Worm (Caenorhabditis elegans): ENCODE results near the gene srh-192.
A peak's percentile ranks its signal among the peaks of the same experiment; 100 is the strongest.

Gene srh-192

ce11 chrV:4360018-4360417, 45.1 kb upstream of the srh-192 start:
- TF ChIP-seq madf-3 (GFP tag; IDR thresholded peaks at IDR 0.05) (no peak), nhr-80 (tag; optimal IDR thresholded peaks at IDR 0.05) (peak; percentile 24), tbp1 (GFP tag; optimal IDR thresholded peaks at IDR 0.05) (no peak), let-607 (tag; optimal IDR thresholded peaks at IDR 0.05) (peak in 1 of 2 experiments; percentile 62)

ce11 chrV:4359127-4359526, 44.2 kb upstream of the srh-192 start:
- TF ChIP-seq pha-4 (tag; optimal IDR thresholded peaks at IDR 0.05) = no peak

ce11 chrV:4357369-4357768, 42.4 kb upstream of the srh-192 start:
- TF ChIP-seq cebp-1 (GFP tag; IDR thresholded peaks at IDR 0.05) (peak; percentile 65; the same call in 1 of the 2 replicates), cebp-1 (tag; optimal IDR thresholded peaks at IDR 0.05) (peak; percentile 94), ceh-100 (GFP tag; IDR thresholded peaks at IDR 0.05) (no peak), tlf-1 (GFP tag; optimal IDR thresholded peaks at IDR 0.05) (no peak), aptf-3 (GFP tag; IDR thresholded peaks at IDR 0.05) (no peak)

DNA sequence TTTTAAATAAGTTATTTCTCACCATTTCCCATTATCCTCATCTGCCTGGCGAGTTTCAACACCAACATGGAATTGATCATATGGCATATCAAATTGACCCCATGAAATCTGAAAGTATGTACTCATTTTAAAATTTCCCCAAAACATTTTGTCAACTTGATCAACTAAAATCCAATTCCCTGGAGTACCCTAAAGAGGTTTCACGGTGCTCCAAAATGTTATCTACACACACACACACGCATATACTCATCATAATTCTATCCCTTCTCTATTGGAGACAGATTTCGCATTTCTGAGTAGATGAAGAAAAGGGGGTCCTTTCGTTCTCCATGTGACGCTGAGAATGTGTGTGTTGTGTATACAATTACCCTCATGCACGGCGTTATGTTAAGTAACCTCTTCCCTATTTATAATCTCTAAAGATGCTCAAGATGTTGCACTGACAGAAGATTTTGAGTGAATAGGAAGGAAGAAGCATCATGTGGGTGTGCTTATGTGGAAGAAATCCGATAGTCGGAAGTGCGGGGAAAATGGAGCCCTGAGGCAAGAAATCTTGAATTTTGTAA, 41.2 kb upstream of the srh-192 start:
- TF ChIP-seq mcd-1 (GFP tag; IDR thresholded peaks at IDR 0.05) = no peak
- TF ChIP-seq tlf-1 (GFP tag; optimal IDR thresholded peaks at IDR 0.05) = no peak
- TF ChIP-seq sdz-38 (tag; optimal IDR thresholded peaks at IDR 0.05) = no peak
- TF ChIP-seq K11D2.4 (GFP tag; IDR thresholded peaks at IDR 0.05) = no peak
- TF ChIP-seq lin-26 (GFP tag; IDR thresholded peaks at IDR 0.05) = no peak
- no peak for TF ChIP-seq T07F8.4 (tag; optimal IDR thresholded peaks at IDR 0.05)
- TF ChIP-seq rec-8 (tag; optimal IDR thresholded peaks at IDR 0.05) = no peak
- no peak for TF ChIP-seq Y56A3A.18 (GFP tag; IDR thresholded peaks at IDR 0.05)
- TF ChIP-seq tbp1 (GFP tag; optimal IDR thresholded peaks at IDR 0.05) = no peak
- no peak for TF ChIP-seq lsy-27 (tag; optimal IDR thresholded peaks at IDR 0.05; ENCODE audit: borderline replicate concordance, insufficient read depth)
- TF ChIP-seq nhr-80 (tag; optimal IDR thresholded peaks at IDR 0.05) = no peak
- TF ChIP-seq egrh-3 (GFP tag; IDR thresholded peaks at IDR 0.05) = no peak
- TF ChIP-seq madf-6 (GFP tag; IDR thresholded peaks at IDR 0.05) = no peak

ce11 chrV:4346799-4347198, 31.8 kb upstream of the srh-192 start, which contains the start of gene mcm-7:
mcm-7 (plus strand) TSS chrV:4347166.
- no peak for TF ChIP-seq B0019.2 (GFP tag; conservative IDR thresholded peaks at IDR 0.05)
- TF ChIP-seq ceh-40 (GFP tag; IDR thresholded peaks at IDR 0.05) = no peak
- no peak for TF ChIP-seq gei-17 (GFP tag; optimal IDR thresholded peaks at IDR 0.05)
- TF ChIP-seq unc-62 (GFP tag; optimal IDR thresholded peaks at IDR 0.05) = no peak
- TF ChIP-seq attf-6 (GFP tag; IDR thresholded peaks at IDR 0.05) = no peak
- no peak for TF ChIP-seq athp-1 (tag; optimal IDR thresholded peaks at IDR 0.05)
- no peak for TF ChIP-seq egl-44 (GFP tag; IDR thresholded peaks at IDR 0.05)
- TF ChIP-seq aptf-3 (GFP tag; IDR thresholded peaks at IDR 0.05) = no peak
- no peak for TF ChIP-seq ceh-58 (GFP tag; IDR thresholded peaks at IDR 0.05)
- no peak for TF ChIP-seq F49E8.2 (tag; optimal IDR thresholded peaks at IDR 0.05; ENCODE audit: insufficient read depth)
- no peak for TF ChIP-seq C17E4.6 (GFP tag; IDR thresholded peaks at IDR 0.05)
- no peak for TF ChIP-seq nhr-179 (tag; optimal IDR thresholded peaks at IDR 0.05)
- TF ChIP-seq snpc-3.4 (tag; optimal IDR thresholded peaks at IDR 0.05) = peak; percentile 53
- TF ChIP-seq cebp-2 (GFP tag; IDR thresholded peaks at IDR 0.05) = no peak
- 0 out of 2 replicates have a peak, but pooled peaks have one; percentile 33 for TF ChIP-seq attf-3 (GFP tag; conservative IDR thresholded peaks at IDR 0.05)
- no peak for TF ChIP-seq lsy-27 (tag; optimal IDR thresholded peaks at IDR 0.05; ENCODE audit: borderline replicate concordance, insufficient read depth)
- TF ChIP-seq lin-35 (GFP tag; optimal IDR thresholded peaks at IDR 0.05) = peak; percentile 17 to 84 (median 37)
- TF ChIP-seq dpff-1 (tag; optimal IDR thresholded peaks at IDR 0.05) = no peak
- TF ChIP-seq chd-7 (tag; optimal IDR thresholded peaks at IDR 0.05) = no peak
- no peak for TF ChIP-seq T07F8.4 (tag; optimal IDR thresholded peaks at IDR 0.05)
- TF ChIP-seq efl-1 (GFP tag; optimal IDR thresholded peaks at IDR 0.05) = peak; percentile 93
- TF ChIP-seq K12H6.12 (tag; optimal IDR thresholded peaks at IDR 0.05) = no peak
- peak; percentile 64 for TF ChIP-seq lsl-1 (GFP tag; optimal IDR thresholded peaks at IDR 0.05)
- no peak for TF ChIP-seq unc-130 (GFP tag; optimal IDR thresholded peaks at IDR 0.05)
- TF ChIP-seq D2030.7 (GFP tag; IDR thresholded peaks at IDR 0.05) = peak; percentile 58

Measured in whole organism, young adult.